Worm (Caenorhabditis elegans) whole organism, midembryonic: ENCODE results near the gene kin-18.

Source experiments
- T22C8.4 ChIP-seq: fragments of 200-800 bp; sonication (Bioruptor generic); IDR thresholded peaks from 2 replicates; pipeline ENCODE4 v1.3.6; 2022; ENCODE audit warnings: missing genetic modification characterization, missing compliant biosample characterization
- cog-1 ChIP-seq: sonication (generic microtip); optimal IDR thresholded peaks from 2 replicates; lab custom pipeline; 2016; ENCODE audit warnings: missing genetic modification characterization, missing compliant biosample characterization
- ref-1 ChIP-seq: fragments of 200-800 bp; sonication (Bioruptor generic); conservative IDR thresholded peaks from 2 replicates; pipeline ENCODE4 v1.3.6; 2022; ENCODE audit warnings: missing genetic modification reagents, missing genetic modification characterization, missing compliant biosample characterization
- ztf-23 ChIP-seq: fragments of 200-800 bp; sonication (Bioruptor generic); IDR thresholded peaks from 2 replicates; pipeline ENCODE4 v1.3.6; 2022; ENCODE audit warnings: missing genetic modification reagents, missing genetic modification characterization, missing compliant biosample characterization
- ztf-29 ChIP-seq: fragments of 200-800 bp; sonication (Bioruptor generic); IDR thresholded peaks from 2 replicates; pipeline ENCODE4 v1.3.6; 2022; ENCODE audit warnings: missing genetic modification reagents, missing genetic modification characterization, missing compliant biosample characterization

- TF ChIP-seq cog-1 (tag; lab: Kevin White, UChicago) (no peak), ztf-23 (GFP tag; lab: Robert Waterston, UW) (no peak), ref-1 (GFP tag; lab: Robert Waterston, UW) (no peak), ztf-29 (GFP tag; lab: Robert Waterston, UW) (no peak), T22C8.4 (GFP tag; lab: Robert Waterston, UW) (no peak)
Observed at ce11 chrIII:6149467-6150072, 31.1 kb downstream of the kin-18 start, which contains the start of the genes wht-7 and Y42G9A.1.
